Fruit fly (Drosophila melanogaster) whole organism, embryonic: ENCODE results near the gene Trpgamma.
A peak's percentile ranks its signal among the peaks of the same experiment; 100 is the strongest.

Source experiments
- Atf6 ChIP-seq: fragments of 200-800 bp; sonication (Bioruptor generic); IDR thresholded peaks from 2 replicates; pipeline ENCODE4 v1.3.6; 2022; ENCODE audit warnings: missing biosample characterization, missing genetic modification characterization
- B-H2 ChIP-seq: fragments of 200-800 bp; sonication (Bioruptor generic); optimal IDR thresholded peaks from 2 replicates; lab custom pipeline; 2018; ENCODE audit warnings: missing biosample characterization, mild to moderate bottlenecking, missing genetic modification characterization
- BEAF-32 ChIP-seq: fragments of 200-800 bp; sonication (Bioruptor generic); optimal IDR thresholded peaks from 3 replicates; lab custom pipeline; 2017; ENCODE audit warnings: missing biosample characterization, missing genetic modification characterization, mild to moderate bottlenecking, moderate library complexity, missing genetic modification reagents
- C15 ChIP-seq: fragments of 200-800 bp; sonication (Bioruptor generic); IDR thresholded peaks from 3 replicates; pipeline ENCODE4 v1.3.6; 2022; ENCODE audit warnings: missing biosample characterization, missing genetic modification characterization
- CG10543 ChIP-seq: fragments of 200-800 bp; sonication (Bioruptor generic); optimal IDR thresholded peaks from 3 replicates; lab custom pipeline; 2017; ENCODE audit warnings: missing biosample characterization, mild to moderate bottlenecking, missing genetic modification characterization, moderate library complexity
- CG10654 ChIP-seq: fragments of 200-800 bp; sonication (Bioruptor generic); optimal IDR thresholded peaks from 2 replicates; lab custom pipeline; 2016; ENCODE audit warnings: missing biosample characterization, missing genetic modification characterization
- CG11456 ChIP-seq: fragments of 200-800 bp; sonication (Bioruptor generic); IDR thresholded peaks from 3 replicates; pipeline ENCODE4 v1.3.6; 2022; ENCODE audit warnings: missing biosample characterization, missing genetic modification characterization
- CG11696 ChIP-seq: fragments of 200-800 bp; sonication (Bioruptor generic); IDR thresholded peaks from 2 replicates; pipeline ENCODE4 v1.3.6; 2022; ENCODE audit warnings: missing biosample characterization, missing genetic modification characterization
- CG12299 ChIP-seq: fragments of 200-800 bp; sonication (Bioruptor generic); optimal IDR thresholded peaks from 2 replicates; lab custom pipeline; 2018; ENCODE audit warnings: missing biosample characterization, mild to moderate bottlenecking, missing genetic modification characterization
- CG12769 ChIP-seq: fragments of 200-800 bp; sonication (Bioruptor generic); optimal IDR thresholded peaks from 2 replicates; lab custom pipeline; 2019; ENCODE audit warnings: missing biosample characterization, mild to moderate bottlenecking, missing genetic modification characterization, moderate library complexity
- CG1529 ChIP-seq: fragments of 200-800 bp; sonication (Bioruptor generic); optimal IDR thresholded peaks from 3 replicates; lab custom pipeline; 2018; ENCODE audit warnings: missing biosample characterization, missing genetic modification characterization
- CG30020 ChIP-seq: fragments of 200-800 bp; optimal IDR thresholded peaks from 2 replicates; lab custom pipeline; 2019; ENCODE audit warnings: missing biosample characterization, mild to moderate bottlenecking, missing genetic modification characterization, moderate library complexity
- CG32767 ChIP-seq: fragments of 200-800 bp; sonication (Bioruptor generic); IDR thresholded peaks from 2 replicates; pipeline ENCODE4 v1.3.6; 2022; ENCODE audit warnings: missing biosample characterization, missing genetic modification characterization
- CG4854 ChIP-seq: fragments of 200-800 bp; sonication (Bioruptor generic); optimal IDR thresholded peaks from 2 replicates; lab custom pipeline; 2016; ENCODE audit warnings: missing biosample characterization, missing genetic modification characterization, inconsistent platforms
- CG6654 ChIP-seq: fragments of 200-800 bp; sonication (Bioruptor generic); optimal IDR thresholded peaks from 2 replicates; lab custom pipeline; 2017; ENCODE audit warnings: missing biosample characterization, mild to moderate bottlenecking, missing genetic modification characterization
- CG6689 ChIP-seq: fragments of 200-800 bp; sonication (Bioruptor generic); IDR thresholded peaks from 2 replicates; pipeline ENCODE4 v1.3.6; 2022; ENCODE audit warnings: missing biosample characterization, missing genetic modification characterization
- CG6765 ChIP-seq: fragments of 200-800 bp; sonication (Bioruptor generic); optimal IDR thresholded peaks from 3 replicates; lab custom pipeline; 2017; ENCODE audit warnings: missing biosample characterization, mild to moderate bottlenecking, missing genetic modification characterization
- CG7839 ChIP-seq: fragments of 200-800 bp; sonication (Bioruptor generic); optimal IDR thresholded peaks from 3 replicates; lab custom pipeline; 2018; ENCODE audit warnings: missing biosample characterization, mild to moderate bottlenecking, missing genetic modification characterization, moderate library complexity
- CG7928 ChIP-seq: fragments of 200-800 bp; sonication (Bioruptor generic); optimal IDR thresholded peaks from 2 replicates; lab custom pipeline; 2017; ENCODE audit warnings: missing biosample characterization, mild to moderate bottlenecking, missing genetic modification characterization
- CG7987 ChIP-seq: fragments of 200-800 bp; sonication (Bioruptor generic); optimal IDR thresholded peaks from 2 replicates; lab custom pipeline; 2018; ENCODE audit warnings: missing biosample characterization, mild to moderate bottlenecking, missing genetic modification characterization, moderate library complexity
- Dll ChIP-seq: fragments of 200-800 bp; sonication (Bioruptor generic); IDR thresholded peaks from 4 replicates; pipeline ENCODE4 v1.3.6; 2022; ENCODE audit warnings: missing biosample characterization, missing genetic modification characterization; ENCODE audit not compliant: partially characterized antibody
- Doc3 ChIP-seq: fragments of 200-800 bp; sonication (Bioruptor generic); IDR thresholded peaks from 3 replicates; pipeline ENCODE4 v1.3.6; 2022; ENCODE audit warnings: missing biosample characterization, missing genetic modification characterization; ENCODE audit not compliant: partially characterized antibody
- Dp ChIP-seq: fragments of 200-800 bp; sonication (Bioruptor generic); optimal IDR thresholded peaks from 2 replicates; lab custom pipeline; 2018; ENCODE audit warnings: missing biosample characterization, mild to moderate bottlenecking, missing genetic modification characterization, moderate library complexity
- H15 ChIP-seq: fragments of 200-800 bp; sonication (Bioruptor generic); IDR thresholded peaks from 3 replicates; pipeline ENCODE4 v1.3.6; 2022; ENCODE audit warnings: missing biosample characterization, missing genetic modification characterization
- HmgD ChIP-seq: fragments of 200-800 bp; sonication (Bioruptor generic); optimal IDR thresholded peaks from 3 replicates; lab custom pipeline; 2016; ENCODE audit warnings: missing biosample characterization, missing genetic modification characterization
- Hmr ChIP-seq: fragments of 200-800 bp; sonication (Bioruptor generic); optimal IDR thresholded peaks from 3 replicates; lab custom pipeline; 2017; ENCODE audit warnings: mild to moderate bottlenecking, missing biosample characterization, missing genetic modification reagents, missing genetic modification characterization
- Lhr ChIP-seq: fragments of 200-800 bp; sonication (Bioruptor generic); optimal IDR thresholded peaks from 3 replicates; lab custom pipeline; 2017; ENCODE audit warnings: mild to moderate bottlenecking, missing biosample characterization, missing genetic modification reagents, missing genetic modification characterization
- NFAT ChIP-seq: fragments of 200-800 bp; sonication (Bioruptor generic); IDR thresholded peaks from 2 replicates; pipeline ENCODE4 v1.3.6; 2022; ENCODE audit warnings: missing biosample characterization, missing genetic modification characterization
- Oli ChIP-seq: fragments of 200-800 bp; sonication (Bioruptor generic); optimal IDR thresholded peaks from 2 replicates; lab custom pipeline; 2018; ENCODE audit warnings: missing biosample characterization, mild to moderate bottlenecking, missing genetic modification characterization, moderate library complexity
- PHDP ChIP-seq: fragments of 200-800 bp; sonication (Bioruptor generic); optimal IDR thresholded peaks from 3 replicates; lab custom pipeline; 2018; ENCODE audit warnings: missing biosample characterization, mild to moderate bottlenecking, missing genetic modification characterization, moderate library complexity
- Rx ChIP-seq: fragments of 200-800 bp; sonication (Bioruptor generic); IDR thresholded peaks from 2 replicates; pipeline ENCODE4 v1.3.6; 2022; ENCODE audit warnings: missing biosample characterization, missing genetic modification characterization
- Ssrp ChIP-seq: fragments of 200-800 bp; sonication (Bioruptor generic); optimal IDR thresholded peaks from 2 replicates; lab custom pipeline; 2018; ENCODE audit warnings: missing biosample characterization, mild to moderate bottlenecking, missing genetic modification characterization, moderate library complexity
- YL-1 ChIP-seq: fragments of 200-800 bp; sonication (Bioruptor generic); optimal IDR thresholded peaks from 3 replicates; lab custom pipeline; 2017; ENCODE audit warnings: missing biosample characterization, mild to moderate bottlenecking, missing genetic modification characterization
- caup ChIP-seq: fragments of 200-800 bp; sonication (Bioruptor generic); optimal IDR thresholded peaks from 3 replicates; lab custom pipeline; 2017; ENCODE audit warnings: missing biosample characterization, mild to moderate bottlenecking, missing genetic modification characterization, moderate library complexity; ENCODE audit not compliant: severe bottlenecking
- esg ChIP-seq: fragments of 200-800 bp; sonication (Bioruptor generic); conservative IDR thresholded peaks from 2 replicates; pipeline ENCODE4 v1.3.6; 2022; ENCODE audit warnings: missing biosample characterization, missing genetic modification characterization
- gcm ChIP-seq: fragments of 200-800 bp; sonication (Bioruptor generic); optimal IDR thresholded peaks from 2 replicates; lab custom pipeline; 2019; ENCODE audit warnings: missing biosample characterization, mild to moderate bottlenecking, missing genetic modification characterization, moderate library complexity
- hth ChIP-seq: fragments of >200 bp; optimal IDR thresholded peaks from 2 replicates; lab custom pipeline; 2017; ENCODE audit warnings: inconsistent platforms
- pb ChIP-seq: fragments of 200-800 bp; sonication (Bioruptor generic); optimal IDR thresholded peaks from 3 replicates; lab custom pipeline; 2016; ENCODE audit warnings: missing biosample characterization, missing genetic modification characterization
- pum ChIP-seq: fragments of 200-800 bp; sonication (Bioruptor generic); optimal IDR thresholded peaks from 2 replicates; lab custom pipeline; 2016; ENCODE audit warnings: missing biosample characterization, missing genetic modification characterization
- pzg ChIP-seq: fragments of 200-800 bp; sonication (Bioruptor generic); optimal IDR thresholded peaks from 3 replicates; lab custom pipeline; 2018; ENCODE audit warnings: missing biosample characterization, mild to moderate bottlenecking, missing genetic modification characterization, moderate library complexity
- ranshi ChIP-seq: fragments of 200-800 bp; sonication (Bioruptor generic); IDR thresholded peaks from 2 replicates; pipeline ENCODE4 v1.3.6; 2022; ENCODE audit warnings: missing biosample characterization, missing genetic modification characterization
- ro ChIP-seq: fragments of 200-800 bp; sonication (Bioruptor generic); IDR thresholded peaks from 2 replicates; pipeline ENCODE4 v1.3.6; 2022; ENCODE audit warnings: missing biosample characterization, missing genetic modification characterization

Gene Trpgamma

dm6 chr2L:16656692-16657109 is 19.8 kb downstream of the Trpgamma start (continued):
- TF ChIP-seq CG6765 (GFP tag; lab: Kevin White, UChicago) (no peak), Dll (GFP tag; lab: Robert Waterston, UW) (no peak), H15 (GFP tag; lab: Robert Waterston, UW) (peak; percentile 76; the same call in 2 of the 3 replicates), CG12299 (tag; lab: Kevin White, UChicago) (peak; percentile 7), Rx (GFP tag; lab: Robert Waterston, UW) (peak; percentile 54; the same call in 1 of the 2 replicates), PHDP (tag; lab: Kevin White, UChicago) (no peak), HmgD (GFP tag; lab: Kevin White, UChicago) (peak; percentile 59), CG6654 (GFP tag; lab: Kevin White, UChicago) (no peak), Doc3 (GFP tag; lab: Robert Waterston, UW) (no peak), CG7839 (tag; lab: Kevin White, UChicago) (peak; percentile 74), gcm (GFP tag; lab: Kevin White, UChicago) (peak; percentile 40), Lhr (peak; percentile 78), C15 (0 out of 3 replicates have a peak, but pooled peaks have one; percentile 54), NFAT (peak; percentile 44; the same call in 1 of the 2 replicates), hth (lab: Kevin White, UChicago) (no peak), B-H2 (GFP tag; lab: Kevin White, UChicago) (no peak), Oli (tag; lab: Kevin White, UChicago) (peak; percentile 54), pb (GFP tag; lab: Kevin White, UChicago) (no peak), pum (no peak), ro (GFP tag; lab: Robert Waterston, UW) (no peak), Dp (GFP tag; lab: Kevin White, UChicago) (peak; percentile 95), CG10543 (GFP tag; lab: Kevin White, UChicago) (no peak), CG11456 (GFP tag; lab: Robert Waterston, UW) (peak; percentile 66), Ssrp (tag; lab: Kevin White, UChicago) (peak; percentile 73), ranshi (peak; percentile 80; the same call in 1 of the 2 replicates), BEAF-32 (GFP tag; lab: Kevin White, UChicago) (peak; percentile 46), pzg (peak; percentile 72), CG30020 (tag; lab: Kevin White, UChicago) (peak; percentile 51), caup (GFP tag; lab: Kevin White, UChicago) (no peak), CG7928 (GFP tag; lab: Kevin White, UChicago) (peak; percentile 30), CG4854 (GFP tag; lab: Kevin White, UChicago) (no peak), esg (peak; percentile 77), CG32767 (GFP tag; lab: Robert Waterston, UW) (peak; percentile 45; the same call in 1 of the 2 replicates), CG7987 (GFP tag; lab: Kevin White, UChicago) (no peak), YL-1 (peak; percentile 35), CG1529 (GFP tag; lab: Kevin White, UChicago) (no peak), Hmr (GFP tag; lab: Kevin White, UChicago) (peak; percentile 62), CG12769 (tag; lab: Kevin White, UChicago) (no peak), CG11696 (0 out of 2 replicates have a peak, but pooled peaks have one; percentile 7), CG10654 (peak; percentile 37), CG6689 (GFP tag; lab: Robert Waterston, UW) (peak; percentile 77), Atf6 (GFP tag; lab: Robert Waterston, UW) (peak; percentile 52; the same call in 1 of the 2 replicates)
